Worm (Caenorhabditis elegans) whole organism, L4/young adult: Measurements from ENCODE around the gene gcy-20.

Source experiments
- W03F9.2 ChIP-seq: fragments of 150-350 bp; optimal IDR thresholded peaks from 2 replicates; lab custom pipeline; 2014; ENCODE audit warnings: missing biosample characterization, missing genetic modification characterization
- dao-5 ChIP-seq: sonication (generic microtip); optimal IDR thresholded peaks from 2 replicates; lab custom pipeline; 2016; ENCODE audit warnings: missing genotype, missing genetic modification characterization, moderate library complexity, missing compliant biosample characterization
- him-1 ChIP-seq: sonication (generic microtip); optimal IDR thresholded peaks from 2 replicates; lab custom pipeline; 2016; ENCODE audit warnings: missing genotype, missing genetic modification reagents, missing genetic modification characterization, missing compliant biosample characterization

Gene gcy-20

ce11 chrV:16253687-16254086 lies at the start of gene gcy-20:
Gene gcy-20 (minus strand): TSS chrV:16253787.
- TF ChIP-seq him-1 (tag; lab: Kevin White, UChicago) (no peak), W03F9.2 (no peak), dao-5 (tag; lab: Kevin White, UChicago) (no peak)

ce11 chrV:16302439-16302838 lies 48.9 kb upstream of the gcy-20 start, which contains the start of the genes C31A11.13 and oac-6:
Gene C31A11.13 (minus strand): TSS chrV:16302551.
Gene oac-6 (plus strand): TSS chrV:16302717.
- no peak for TF ChIP-seq W03F9.2

- no peak for TF ChIP-seq him-1 (tag; lab: Kevin White, UChicago)
- no peak for TF ChIP-seq dao-5 (tag; lab: Kevin White, UChicago)
- TF ChIP-seq W03F9.2: no peak
These were observed 46.7 kb upstream of the gcy-20 start, which contains the start of gene srbc-82 for ce11 chrV:16300276-16300675. Gene srbc-82 (plus strand): TSS chrV:16300576.

ce11 chrV:16299834-16300233 lies 46.2 kb upstream of the gcy-20 start:
- TF ChIP-seq him-1 (tag; lab: Kevin White, UChicago) (no peak), dao-5 (tag; lab: Kevin White, UChicago) (no peak)

ce11 chrV:16298669-16299068 lies 45.1 kb upstream of the gcy-20 start, which contains the start of gene srbc-84:
Gene srbc-84 (plus strand): TSS chrV:16298969.
- TF ChIP-seq W03F9.2 (no peak), dao-5 (tag; lab: Kevin White, UChicago) (no peak), him-1 (tag; lab: Kevin White, UChicago) (no peak)

- TF ChIP-seq W03F9.2 (no peak), him-1 (tag; lab: Kevin White, UChicago) (no peak), dao-5 (tag; lab: Kevin White, UChicago) (no peak)
These were observed 43.5 kb upstream of the gcy-20 start, which contains the start of gene srbc-83 for ce11 chrV:16297070-16297469. Gene srbc-83 (plus strand): TSS chrV:16297370.

- TF ChIP-seq W03F9.2: no peak
- TF ChIP-seq dao-5 (tag; lab: Kevin White, UChicago): no peak
- no peak for TF ChIP-seq him-1 (tag; lab: Kevin White, UChicago)
These were observed 38.8 kb upstream of the gcy-20 start, which contains the start of gene oac-5 for ce11 chrV:16292409-16292808. Gene oac-5 (plus strand): TSS chrV:16292709.

ce11 chrV:16287619-16288018 lies 34.0 kb upstream of the gcy-20 start, which contains the start of gene F28G4.3:
Gene F28G4.3 (minus strand): TSS chrV:16287719.
- TF ChIP-seq him-1 (tag; lab: Kevin White, UChicago): no peak
- no peak for TF ChIP-seq dao-5 (tag; lab: Kevin White, UChicago)
- TF ChIP-seq W03F9.2: no peak

- no peak for TF ChIP-seq W03F9.2
These were observed 32.2 kb upstream of the gcy-20 start, which contains the start of gene F28G4.4 for ce11 chrV:16285794-16286193. Gene F28G4.4 (minus strand): TSS chrV:16285894.

- TF ChIP-seq W03F9.2 (no peak), him-1 (tag; lab: Kevin White, UChicago) (no peak), dao-5 (tag; lab: Kevin White, UChicago) (no peak)
These were observed 28.6 kb upstream of the gcy-20 start, which contains the start of gene F28G4.2 for ce11 chrV:16282147-16282546. Gene F28G4.2 (minus strand): TSS chrV:16282321.

ce11 chrV:16277918-16278317 lies 24.3 kb upstream of the gcy-20 start, which contains the start of gene cyp-37B1:
Gene cyp-37B1 (plus strand): TSS chrV:16278116.
- no peak for TF ChIP-seq dao-5 (tag; lab: Kevin White, UChicago)
- no peak for TF ChIP-seq him-1 (tag; lab: Kevin White, UChicago)
- no peak for TF ChIP-seq W03F9.2

- TF ChIP-seq him-1 (tag; lab: Kevin White, UChicago): no peak
- no peak for TF ChIP-seq W03F9.2
- no peak for TF ChIP-seq dao-5 (tag; lab: Kevin White, UChicago)
These were observed 21.8 kb upstream of the gcy-20 start, which contains the start of gene pacl-1 for ce11 chrV:16275347-16275746. Gene pacl-1 (minus strand): TSS chrV:16275447.

ce11 chrV:16271121-16271520 lies 17.5 kb upstream of the gcy-20 start, which contains the start of gene T13F3.6:
Gene T13F3.6 (minus strand): TSS chrV:16271221.
- TF ChIP-seq him-1 (tag; lab: Kevin White, UChicago) (no peak), dao-5 (tag; lab: Kevin White, UChicago) (no peak), W03F9.2 (no peak)

- TF ChIP-seq W03F9.2: no peak
- no peak for TF ChIP-seq him-1 (tag; lab: Kevin White, UChicago)
- no peak for TF ChIP-seq dao-5 (tag; lab: Kevin White, UChicago)
These were observed 16.0 kb upstream of the gcy-20 start, which contains the start of the genes fbxa-2 and T13F3.8 for ce11 chrV:16269556-16269955. Gene fbxa-2 (minus strand): TSS chrV:16269656. Gene T13F3.8 (plus strand): TSS chrV:16269800.

- no peak for TF ChIP-seq W03F9.2
- no peak for TF ChIP-seq him-1 (tag; lab: Kevin White, UChicago)
- TF ChIP-seq dao-5 (tag; lab: Kevin White, UChicago): no peak
These were observed 12.9 kb upstream of the gcy-20 start, which contains the start of gene T13F3.4 for ce11 chrV:16266514-16266913. Gene T13F3.4 (minus strand): TSS chrV:16266614.
